Worm (Caenorhabditis elegans): Measurements from ENCODE around the gene mdt-8.

ce11 chrII:11497365-11497764 is 36.3 kb downstream of the mdt-8 start, which contains the start of gene B0334.5:
- TF ChIP-seq B0310.2 (tag; optimal IDR thresholded peaks at IDR 0.05) (no peak), aly-1 (tag; optimal IDR thresholded peaks at IDR 0.05) (no peak), ama-1 (optimal IDR thresholded peaks at IDR 0.05) (no peak), ceh-13 (GFP tag; optimal IDR thresholded peaks at IDR 0.05) (no peak), hnd-1 (tag; optimal IDR thresholded peaks at IDR 0.05) (no peak), sea-1 (GFP tag; conservative IDR thresholded peaks at IDR 0.05) (no peak), scrt-1 (GFP tag; IDR thresholded peaks at IDR 0.05) (no peak), hmbx-1 (tag; optimal IDR thresholded peaks at IDR 0.05) (no peak), tra-4 (tag; optimal IDR thresholded peaks at IDR 0.05) (no peak), flt-1 (GFP tag; IDR thresholded peaks at IDR 0.05) (no peak), F13C5.2 (tag; optimal IDR thresholded peaks at IDR 0.05) (no peak), ceh-36 (tag; optimal IDR thresholded peaks at IDR 0.05) (no peak), hmg-4 (GFP tag; optimal IDR thresholded peaks at IDR 0.05) (no peak), tbx-37 (GFP tag; conservative IDR thresholded peaks at IDR 0.05) (no peak)

Data from whole organism, early embryonic.